Fruit fly (Drosophila melanogaster): Measurements from ENCODE around the gene Phb1.

The Phb1 gene

DNA sequence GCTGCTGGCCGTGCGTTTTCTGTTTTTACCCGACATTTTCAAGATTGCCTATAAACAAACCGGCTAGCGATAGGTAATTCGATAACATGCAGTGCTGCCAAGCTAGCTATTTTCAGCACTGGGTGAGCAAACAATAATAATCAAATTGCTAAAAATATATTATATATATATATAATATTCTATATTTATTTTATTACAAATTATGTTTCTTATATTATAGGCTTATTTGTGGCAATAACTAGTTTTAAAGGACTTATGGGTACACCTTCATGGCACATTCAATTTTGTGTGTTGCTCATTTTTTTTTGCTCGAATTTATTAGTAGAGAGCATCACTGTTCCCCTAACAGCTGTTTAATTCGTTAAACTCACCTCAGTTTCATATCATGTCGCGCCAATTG lies 3.2 kb upstream of the Phb1 start:
- no peak for TF ChIP-seq Dll (optimal IDR thresholded peaks at IDR 0.05)

DNA sequence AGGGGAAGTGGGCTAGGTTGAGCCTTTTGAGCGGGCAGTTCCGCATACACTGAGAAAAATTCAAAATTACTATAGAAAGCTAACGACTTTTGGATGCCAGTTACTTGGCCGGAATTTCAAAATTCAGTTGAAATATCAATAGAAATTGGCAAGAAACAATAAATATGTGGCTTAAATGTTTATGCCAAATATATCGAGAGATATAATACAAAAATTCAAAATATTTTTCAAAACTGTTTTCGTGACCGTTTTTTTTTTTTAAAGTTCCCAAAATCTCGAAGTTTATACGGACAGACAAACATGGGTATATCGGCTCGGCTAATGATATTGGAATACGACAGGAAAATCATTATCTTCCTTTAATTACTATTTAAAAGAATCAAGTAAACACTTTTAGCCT lies 2.7 kb downstream of the Phb1 start:
- TF ChIP-seq CG8478 (optimal IDR thresholded peaks at IDR 0.05) (no peak), EcR (GFP tag; optimal IDR thresholded peaks at IDR 0.05) (no peak), Dll (optimal IDR thresholded peaks at IDR 0.05) (no peak), pan (optimal IDR thresholded peaks at IDR 0.05) (no peak)

DNA sequence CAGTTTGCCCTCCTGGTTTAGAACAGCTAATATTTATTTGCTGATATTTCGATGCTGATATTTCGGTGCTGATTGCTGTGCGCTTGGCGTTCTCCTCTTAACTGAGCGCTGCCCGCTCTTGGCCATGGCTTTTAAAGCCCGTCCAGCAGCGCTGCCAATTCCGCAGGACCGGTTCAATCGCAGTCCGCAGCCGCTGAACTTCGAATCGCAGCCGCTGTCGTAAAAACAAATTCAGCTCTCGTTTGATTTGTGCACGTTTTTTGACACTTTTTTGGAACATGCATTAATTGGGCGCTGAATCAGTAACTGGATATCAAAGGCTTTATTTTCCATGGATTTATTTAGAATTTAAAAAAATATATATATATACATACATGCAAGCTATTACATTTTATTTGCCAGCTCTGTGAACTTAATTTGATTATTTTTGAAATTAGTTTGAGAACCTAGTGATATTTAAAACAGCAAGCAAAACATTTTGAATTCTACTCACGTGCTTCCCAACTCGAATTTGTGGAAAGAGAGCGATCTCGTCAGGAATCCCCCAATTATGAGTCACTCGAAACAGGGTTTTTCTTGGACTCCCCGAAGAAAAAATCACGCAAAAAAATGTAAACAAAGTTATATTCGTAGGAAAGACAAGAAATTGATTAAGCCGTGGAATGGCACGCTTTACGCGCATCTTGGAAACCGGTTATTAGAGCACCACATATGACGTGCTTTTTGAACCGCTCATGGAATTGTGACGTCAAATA lies 3.3 kb downstream of the Phb1 start, which contains the start of gene Ddc:
Ddc (minus strand) TSS at position 111 of the 755 bp plus-strand sequence.
- TF ChIP-seq CG8478 (optimal IDR thresholded peaks at IDR 0.05) (no peak), psq (optimal IDR thresholded peaks at IDR 0.05) (no peak), pan (optimal IDR thresholded peaks at IDR 0.05) (no peak), Dll (optimal IDR thresholded peaks at IDR 0.05) (no peak), EcR (GFP tag; optimal IDR thresholded peaks at IDR 0.05) (no peak), usp (GFP tag; optimal IDR thresholded peaks at IDR 0.05) (no peak)

DNA sequence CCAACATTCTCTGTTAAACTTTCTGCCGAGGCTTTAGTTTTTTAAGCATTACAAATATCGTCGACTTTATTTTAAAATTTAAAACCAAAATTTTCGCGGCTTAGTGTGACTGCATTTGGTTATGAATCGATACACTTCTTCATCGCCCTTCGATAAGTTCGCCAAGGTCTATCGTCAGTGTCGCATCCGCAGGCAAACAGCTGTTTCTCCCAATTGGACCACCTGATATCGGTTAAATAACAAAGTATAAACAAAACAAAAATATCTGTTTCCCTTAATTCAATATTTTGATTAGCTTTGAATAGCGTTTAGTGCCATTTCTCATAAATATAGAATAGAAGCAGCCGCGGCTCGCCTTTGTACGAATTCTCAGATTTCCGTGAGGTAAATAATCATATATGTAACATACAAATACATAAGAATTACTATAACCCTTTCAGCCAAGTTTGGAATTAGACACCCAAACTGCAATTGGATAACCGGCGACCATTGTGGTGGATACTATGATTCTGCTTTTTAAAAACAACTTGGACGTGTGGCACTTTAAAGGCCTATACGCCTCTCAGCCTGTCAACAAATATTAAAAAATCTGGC lies 9.4 kb downstream of the Phb1 start, which contains the start of gene CG10561:
CG10561 (plus strand) TSS at position 219 of the 594 bp plus-strand sequence.
- TF ChIP-seq usp (GFP tag; optimal IDR thresholded peaks at IDR 0.05) (no peak), Dll (optimal IDR thresholded peaks at IDR 0.05) (no peak), pan (optimal IDR thresholded peaks at IDR 0.05) (no peak), EcR (GFP tag; optimal IDR thresholded peaks at IDR 0.05) (no peak), CG8478 (optimal IDR thresholded peaks at IDR 0.05) (no peak)

DNA sequence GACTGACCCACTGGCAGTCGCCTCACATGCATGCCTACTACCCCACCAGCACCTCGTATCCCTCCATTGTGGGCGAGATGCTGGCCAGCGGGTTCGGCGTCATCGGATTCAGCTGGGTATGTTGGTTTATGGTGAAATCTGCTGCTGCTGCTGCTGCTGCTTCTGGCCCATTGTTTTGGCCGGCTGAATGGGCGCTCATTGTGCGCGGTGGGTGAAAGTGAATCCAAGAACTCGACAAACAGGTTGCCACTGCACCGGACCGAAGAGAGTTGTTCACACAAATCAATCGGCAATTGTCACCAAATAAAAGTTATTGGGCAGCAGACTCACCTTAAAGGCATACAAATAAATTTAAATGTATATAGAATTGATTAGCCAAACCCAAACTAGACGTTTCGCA lies 11.5 kb downstream of the Phb1 start:
- TF ChIP-seq psq (optimal IDR thresholded peaks at IDR 0.05) = no peak
- no peak for TF ChIP-seq usp (GFP tag; optimal IDR thresholded peaks at IDR 0.05)
- TF ChIP-seq CG8478 (optimal IDR thresholded peaks at IDR 0.05) = no peak
- TF ChIP-seq EcR (GFP tag; optimal IDR thresholded peaks at IDR 0.05) = no peak
- TF ChIP-seq Dll (optimal IDR thresholded peaks at IDR 0.05) = no peak
- no peak for TF ChIP-seq pan (optimal IDR thresholded peaks at IDR 0.05)

DNA sequence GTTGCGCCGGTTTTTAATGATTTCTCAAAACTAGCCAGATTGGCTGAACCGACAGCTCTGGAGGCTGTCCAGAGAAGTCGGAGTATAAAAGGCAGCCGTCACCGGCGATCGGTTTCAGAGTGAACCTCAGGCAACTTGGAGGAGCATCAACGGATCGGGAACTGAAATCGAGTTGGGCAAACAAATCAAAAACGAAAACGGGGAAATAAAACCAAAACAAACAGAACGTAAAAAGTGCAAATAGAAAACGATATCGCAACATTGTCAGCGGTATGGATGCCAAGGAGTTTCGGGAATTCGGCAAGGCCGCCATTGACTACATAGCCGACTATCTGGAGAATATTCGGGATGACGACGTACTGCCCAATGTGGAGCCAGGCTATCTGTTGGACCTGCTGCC lies 11.9 kb downstream of the Phb1 start:
- TF ChIP-seq EcR (GFP tag; optimal IDR thresholded peaks at IDR 0.05) (no peak), Dll (optimal IDR thresholded peaks at IDR 0.05) (no peak)

DNA sequence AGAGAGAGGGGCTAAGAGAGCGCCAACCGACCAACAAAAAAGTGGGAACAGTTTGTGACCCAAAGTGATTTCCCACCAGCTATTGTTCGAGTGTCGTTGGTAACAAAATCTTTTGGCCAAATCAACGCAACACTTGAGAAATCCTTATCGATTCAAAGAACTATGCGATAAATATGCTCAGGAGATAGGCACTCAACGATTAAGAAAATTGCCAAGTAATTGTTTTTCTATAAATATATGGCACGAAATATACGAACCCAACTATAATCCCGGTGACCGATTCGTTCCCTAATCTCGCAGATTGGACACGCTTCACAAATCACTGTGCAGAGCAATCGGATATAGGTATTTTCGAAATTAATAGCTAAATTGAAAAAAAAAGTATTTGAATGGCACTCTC lies 12.5 kb downstream of the Phb1 start:
- TF ChIP-seq CG8478 (optimal IDR thresholded peaks at IDR 0.05) = no peak
- TF ChIP-seq EcR (GFP tag; optimal IDR thresholded peaks at IDR 0.05) = no peak
- no peak for TF ChIP-seq Dll (optimal IDR thresholded peaks at IDR 0.05)
- no peak for TF ChIP-seq pan (optimal IDR thresholded peaks at IDR 0.05)
- no peak for TF ChIP-seq psq (optimal IDR thresholded peaks at IDR 0.05)
- no peak for TF ChIP-seq usp (GFP tag; optimal IDR thresholded peaks at IDR 0.05)

DNA sequence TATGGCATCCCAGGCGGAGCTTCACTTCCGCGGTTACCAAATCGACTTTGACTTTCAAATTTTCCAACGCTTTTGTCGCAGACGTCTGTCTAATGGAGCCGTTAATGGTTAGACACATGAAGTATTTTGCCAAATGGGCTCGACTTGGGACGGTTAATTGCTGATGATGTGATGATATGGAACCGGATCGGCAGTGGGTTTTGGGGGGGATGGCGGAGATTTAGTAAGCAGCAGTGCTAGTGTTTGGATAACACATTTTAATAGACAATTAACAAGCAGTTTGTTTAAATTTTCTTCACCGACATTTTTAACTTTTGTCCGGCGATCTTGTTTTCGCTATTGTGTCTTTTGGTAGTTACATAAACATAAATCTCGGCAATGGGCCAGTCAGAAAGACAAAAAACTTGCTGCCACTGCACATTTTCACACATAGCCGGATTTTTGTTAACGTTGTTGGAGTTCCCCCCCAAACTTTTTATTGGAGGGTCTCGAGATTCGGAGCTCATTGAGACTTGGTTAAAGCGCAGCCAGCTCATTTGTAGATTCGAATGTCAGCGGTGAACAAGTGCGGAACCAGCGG lies 14.0 kb downstream of the Phb1 start, which contains the start of gene amd:
amd (plus strand) TSS at position 530 of the 580 bp plus-strand sequence.
- TF ChIP-seq Dll (optimal IDR thresholded peaks at IDR 0.05) (no peak), pan (optimal IDR thresholded peaks at IDR 0.05) (no peak), CG8478 (optimal IDR thresholded peaks at IDR 0.05) (no peak), usp (GFP tag; optimal IDR thresholded peaks at IDR 0.05) (no peak), EcR (GFP tag; optimal IDR thresholded peaks at IDR 0.05) (no peak), psq (optimal IDR thresholded peaks at IDR 0.05) (no peak)

DNA sequence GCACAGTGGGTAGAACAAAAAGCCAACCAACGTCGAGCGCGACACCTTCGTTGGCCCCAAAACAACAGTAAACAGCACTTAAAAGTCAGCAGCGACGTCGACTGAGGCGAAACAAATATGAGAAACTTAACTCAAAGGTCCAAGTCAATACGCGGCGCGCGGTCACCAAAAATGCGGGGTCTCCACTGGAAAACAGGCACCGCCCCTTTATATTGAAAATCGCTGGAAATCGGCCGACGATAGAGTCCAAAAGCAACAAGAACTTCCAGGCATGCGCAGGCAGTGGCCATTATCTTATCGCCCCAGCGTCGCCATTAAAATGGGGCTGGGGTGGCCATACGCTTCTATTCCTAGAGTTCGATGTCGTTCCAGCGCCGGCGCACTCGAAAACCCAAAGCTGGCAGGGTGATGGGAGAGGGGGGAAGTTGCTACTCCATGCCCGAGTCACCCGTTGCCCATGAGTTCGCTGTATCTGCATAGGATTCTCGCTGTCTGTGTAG lies 15.2 kb downstream of the Phb1 start, which contains the start of gene Lim3:
Lim3 (minus strand) TSS at position 51 of the 500 bp plus-strand sequence.
- TF ChIP-seq psq (optimal IDR thresholded peaks at IDR 0.05) = no peak
- TF ChIP-seq Dll (optimal IDR thresholded peaks at IDR 0.05) = no peak
- TF ChIP-seq usp (GFP tag; optimal IDR thresholded peaks at IDR 0.05) = no peak
- TF ChIP-seq pan (optimal IDR thresholded peaks at IDR 0.05) = no peak
- TF ChIP-seq EcR (GFP tag; optimal IDR thresholded peaks at IDR 0.05) = no peak
- no peak for TF ChIP-seq CG8478 (optimal IDR thresholded peaks at IDR 0.05)

DNA sequence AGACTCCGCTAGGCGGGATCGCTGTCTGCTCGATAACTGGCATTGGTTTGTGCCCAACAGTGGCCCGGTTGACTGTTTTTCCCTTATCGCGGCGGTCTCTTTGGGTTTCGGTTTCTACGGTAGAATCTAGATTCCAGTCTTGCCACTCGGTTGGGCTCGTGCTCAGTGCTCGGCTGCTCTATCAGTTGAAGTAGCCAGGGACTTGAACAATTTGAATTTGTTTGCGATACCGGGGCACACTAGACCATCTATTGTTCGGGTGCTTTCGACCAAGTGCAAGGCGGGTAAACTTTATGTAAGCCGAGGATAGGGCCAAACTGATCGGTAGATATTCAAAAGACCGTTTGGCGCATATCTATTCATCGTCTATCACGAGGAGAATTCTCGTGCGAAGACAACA lies 17.4 kb downstream of the Phb1 start:
- TF ChIP-seq usp (GFP tag; optimal IDR thresholded peaks at IDR 0.05) = no peak

DNA sequence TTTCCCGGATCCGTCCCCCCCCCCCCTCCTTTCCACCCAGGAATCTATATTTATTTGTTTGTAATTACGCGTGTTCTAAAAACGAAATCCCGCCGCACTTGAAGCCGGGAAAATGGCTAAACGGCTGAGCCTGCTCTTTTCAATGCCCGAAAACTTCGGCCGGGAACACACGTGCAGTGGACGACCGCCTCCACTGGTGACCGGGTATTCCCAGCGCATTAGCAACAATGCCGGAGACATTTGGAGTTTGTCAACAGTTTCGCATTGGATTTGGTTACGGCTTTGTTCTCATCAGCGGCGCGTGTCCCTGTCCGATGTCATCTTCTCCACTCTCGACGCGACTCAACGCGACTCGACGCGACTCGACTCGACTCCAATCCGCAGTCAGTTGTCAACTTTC lies 19.3 kb downstream of the Phb1 start:
- TF ChIP-seq psq (optimal IDR thresholded peaks at IDR 0.05) = no peak
- no peak for TF ChIP-seq usp (GFP tag; optimal IDR thresholded peaks at IDR 0.05)

DNA sequence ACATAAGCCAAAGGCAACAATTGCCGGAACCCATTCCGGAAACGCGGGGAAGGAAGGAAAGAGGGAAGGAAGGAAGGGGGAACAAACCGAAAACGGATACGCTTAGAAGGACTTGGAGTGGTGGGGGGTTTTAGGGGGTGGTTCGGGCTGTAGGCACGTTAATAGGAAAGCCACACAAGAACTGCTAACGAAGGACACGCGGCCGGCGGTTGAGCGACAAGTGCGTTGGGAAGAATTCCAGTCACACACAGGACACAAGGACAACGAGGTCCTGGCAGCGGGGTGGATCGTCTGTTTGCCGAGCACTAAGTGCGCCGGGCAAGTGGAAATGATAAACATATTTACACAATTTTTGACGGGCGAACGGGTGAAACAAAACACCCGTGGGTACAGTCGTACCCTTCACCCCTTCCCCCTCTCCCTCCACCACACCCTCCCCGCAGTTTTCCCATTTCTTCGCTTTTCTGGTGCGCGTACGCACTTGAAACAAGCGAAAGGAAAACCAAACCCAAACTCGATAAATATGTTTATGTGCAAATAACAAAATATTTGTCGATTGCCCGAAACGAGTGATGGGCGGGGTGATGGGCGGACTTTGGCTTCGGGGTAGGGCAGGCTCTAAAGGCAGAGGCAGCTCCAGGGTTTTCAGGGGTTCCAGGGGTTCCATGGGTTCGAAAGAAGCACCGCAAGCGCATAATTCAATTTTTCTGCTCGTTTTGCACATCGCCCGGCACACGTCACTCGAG lies 20.3 kb downstream of the Phb1 start:
- TF ChIP-seq CG8478 (optimal IDR thresholded peaks at IDR 0.05) (no peak), usp (GFP tag; optimal IDR thresholded peaks at IDR 0.05) (no peak), EcR (GFP tag; optimal IDR thresholded peaks at IDR 0.05) (no peak), psq (optimal IDR thresholded peaks at IDR 0.05) (no peak), Dll (optimal IDR thresholded peaks at IDR 0.05) (no peak), pan (optimal IDR thresholded peaks at IDR 0.05) (no peak)
